Fruit fly (Drosophila melanogaster): ENCODE data around the gene Hmgcl.

dm6 chr2L:7005489-7005888, 45.3 kb downstream of the Hmgcl start:
- TF ChIP-seq pad (GFP tag; optimal IDR thresholded peaks at IDR 0.05) (no peak), cnc (optimal IDR thresholded peaks at IDR 0.05) (no peak), CG12768 (GFP tag; optimal IDR thresholded peaks at IDR 0.05) (no peak), toe (GFP tag; optimal IDR thresholded peaks at IDR 0.05) (no peak), bab1 (GFP tag; optimal IDR thresholded peaks at IDR 0.05) (no peak), CG11617 (GFP tag; optimal IDR thresholded peaks at IDR 0.05) (no peak), CG5204 (GFP tag; optimal IDR thresholded peaks at IDR 0.05) (no peak), tj (GFP tag; optimal IDR thresholded peaks at IDR 0.05) (no peak), kay (GFP tag; ENCODE audit: borderline replicate concordance) (no peak)
